Worm (Caenorhabditis elegans) whole organism, L1 larva: ENCODE results near the gene ZK697.14.
A peak's percentile ranks its signal among the peaks of the same experiment; 100 is the strongest.

Experiments
- C04F5.9 ChIP-seq: sonication (generic microtip); optimal IDR thresholded peaks from 2 replicates; lab custom pipeline; 2016; ENCODE audit warnings: missing genetic modification characterization, missing compliant biosample characterization
- C34B4.2 ChIP-seq: sonication (generic microtip); optimal IDR thresholded peaks from 2 replicates; lab custom pipeline; 2017; ENCODE audit warnings: mild to moderate bottlenecking, missing genetic modification characterization, missing compliant biosample characterization
- Y116A8C.19 ChIP-seq: sonication (generic microtip); optimal IDR thresholded peaks from 2 replicates; lab custom pipeline; 2016; ENCODE audit warnings: missing compliant biosample characterization, missing genetic modification characterization, borderline replicate concordance
- aha-1 ChIP-seq: fragments of 150-350 bp; optimal IDR thresholded peaks from 2 replicates; lab custom pipeline; 2014; ENCODE audit warnings: missing biosample characterization, missing genetic modification characterization
- aly-2 ChIP-seq: fragments of 150-350 bp; optimal IDR thresholded peaks from 2 replicates; lab custom pipeline; 2014; ENCODE audit warnings: missing biosample characterization, missing genetic modification characterization
- ama-1 ChIP-seq: fragments of 150-350 bp; optimal IDR thresholded peaks from 2 replicates; lab custom pipeline; 2014
- blmp-1 ChIP-seq: fragments of 150-350 bp; optimal IDR thresholded peaks from 2 replicates; lab custom pipeline; 2014; ENCODE audit warnings: missing biosample characterization, missing genetic modification characterization
- ceh-63 ChIP-seq: fragments of 200-800 bp; sonication (Bioruptor generic); optimal IDR thresholded peaks from 2 replicates; lab custom pipeline; 2018; ENCODE audit warnings: mild to moderate bottlenecking, missing genetic modification characterization, missing compliant biosample characterization
- ceh-8 ChIP-seq: fragments of 200-800 bp; sonication (Bioruptor generic); optimal IDR thresholded peaks from 2 replicates; lab custom pipeline; 2018; ENCODE audit warnings: mild to moderate bottlenecking, missing genetic modification characterization, moderate library complexity, missing compliant biosample characterization
- ceh-88 ChIP-seq: fragments of 200-800 bp; sonication (Bioruptor generic); IDR thresholded peaks from 2 replicates; pipeline ENCODE4 v1.3.6; 2022; ENCODE audit warnings: missing genetic modification characterization, missing compliant biosample characterization
- ces-1 ChIP-seq: fragments of 150-350 bp; optimal IDR thresholded peaks from 2 replicates; lab custom pipeline; 2014; ENCODE audit warnings: missing biosample characterization, missing genetic modification reagents, missing genetic modification characterization
- efl-1 ChIP-seq, 4 experiments: fragments of 150-350 bp; optimal IDR thresholded peaks in 3 of 4; peaks in 1 of 4; 1 replicate in 1 of 4; 2 replicates in 3 of 4; lab custom pipeline; 2014; ENCODE audit warnings: missing biosample characterization in 2 of 4, missing genetic modification characterization in 2 of 4, missing genetic modification reagents in 2 of 4
- egl-13 ChIP-seq: sonication (generic microtip); optimal IDR thresholded peaks from 2 replicates; lab custom pipeline; 2016; ENCODE audit warnings: missing genotype, missing genetic modification reagents, missing genetic modification characterization, missing compliant biosample characterization
- ets-5 ChIP-seq: fragments of 200-800 bp; sonication (Bioruptor generic); IDR thresholded peaks from 2 replicates; pipeline ENCODE4 v1.3.6; 2022; ENCODE audit warnings: missing genetic modification characterization, missing compliant biosample characterization
- fkh-4 ChIP-seq: sonication (generic microtip); optimal IDR thresholded peaks from 2 replicates; lab custom pipeline; 2016; ENCODE audit warnings: missing compliant biosample characterization, missing genetic modification characterization, borderline replicate concordance
- fos-1 ChIP-seq: fragments of 150-350 bp; optimal IDR thresholded peaks from 2 replicates; lab custom pipeline; 2014; ENCODE audit warnings: missing biosample characterization, missing genetic modification characterization
- jun-1 ChIP-seq: fragments of 150-350 bp; optimal IDR thresholded peaks from 2 replicates; lab custom pipeline; 2014; ENCODE audit warnings: missing biosample characterization, missing genetic modification reagents, missing genetic modification characterization
- lin-14 ChIP-seq: fragments of 200-800 bp; sonication (Bioruptor generic); optimal IDR thresholded peaks from 2 replicates; lab custom pipeline; 2018; ENCODE audit warnings: mild to moderate bottlenecking, missing genetic modification characterization, moderate library complexity, missing compliant biosample characterization
- lin-15B ChIP-seq: fragments of 150-350 bp; sonication (generic microtip); optimal IDR thresholded peaks from 3 replicates; lab custom pipeline; 2014; ENCODE audit warnings: missing biosample characterization, missing genetic modification characterization
- lin-35 ChIP-seq, 2 experiments: fragments of 150-350 bp; optimal IDR thresholded peaks; 2 replicates each; lab custom pipeline; 2014; ENCODE audit warnings: missing biosample characterization in 2 of 2, missing genetic modification characterization in 2 of 2, missing genetic modification reagents in 2 of 2
- lir-3 ChIP-seq: sonication (generic microtip); optimal IDR thresholded peaks from 2 replicates; lab custom pipeline; 2016; ENCODE audit warnings: mild to moderate bottlenecking, missing genetic modification characterization, moderate library complexity, missing compliant biosample characterization; ENCODE audit not compliant: poor library complexity
- mdl-1 ChIP-seq, 2 experiments: fragments of 150-350 bp; optimal IDR thresholded peaks; 2 replicates each; lab custom pipeline; 2014 to 2017; ENCODE audit warnings: missing biosample characterization in 2 of 2, missing genetic modification characterization in 2 of 2, inconsistent platforms in 1 of 2
- mef-2 ChIP-seq: fragments of 150-350 bp; optimal IDR thresholded peaks from 2 replicates; lab custom pipeline; 2014; ENCODE audit warnings: missing biosample characterization, missing genetic modification characterization
- mep-1 ChIP-seq: fragments of 150-350 bp; optimal IDR thresholded peaks from 2 replicates; lab custom pipeline; 2014; ENCODE audit warnings: missing biosample characterization, missing genetic modification characterization
- nhr-11 ChIP-seq: fragments of 150-350 bp; optimal IDR thresholded peaks from 2 replicates; lab custom pipeline; 2014; ENCODE audit warnings: missing biosample characterization, missing genetic modification characterization
- nhr-20 ChIP-seq: sonication (generic microtip); optimal IDR thresholded peaks from 2 replicates; lab custom pipeline; 2016; ENCODE audit warnings: mild to moderate bottlenecking, missing genetic modification characterization, missing compliant biosample characterization
- nhr-28 ChIP-seq: fragments of 150-350 bp; optimal IDR thresholded peaks from 2 replicates; lab custom pipeline; 2014; ENCODE audit warnings: missing biosample characterization, missing genetic modification characterization
- nhr-85 ChIP-seq: sonication (generic microtip); peaks from one replicate; lab custom pipeline; 2016; ENCODE audit warnings: missing genetic modification characterization, inconsistent platforms, missing compliant biosample characterization
- snpc-4 ChIP-seq: fragments of 150-350 bp; optimal IDR thresholded peaks from 2 replicates; lab custom pipeline; 2014; ENCODE audit warnings: missing biosample characterization, missing genetic modification characterization
- sup-37 ChIP-seq: fragments of 200-800 bp; sonication (Bioruptor generic); optimal IDR thresholded peaks from 2 replicates; lab custom pipeline; 2018; ENCODE audit warnings: mild to moderate bottlenecking, missing genetic modification characterization, missing compliant biosample characterization
- tbx-2 ChIP-seq: sonication (generic microtip); optimal IDR thresholded peaks from 2 replicates; lab custom pipeline; 2016; ENCODE audit warnings: missing genetic modification characterization, missing compliant biosample characterization
- tlp-1 ChIP-seq: fragments of 150-350 bp; optimal IDR thresholded peaks from 2 replicates; lab custom pipeline; 2014; ENCODE audit warnings: missing biosample characterization, missing genetic modification characterization
- unc-30 ChIP-seq: sonication (generic microtip); optimal IDR thresholded peaks from 2 replicates; lab custom pipeline; 2017; ENCODE audit warnings: missing biosample characterization, missing genetic modification characterization
- unc-98 ChIP-seq: fragments of 200-800 bp; sonication (Bioruptor generic); IDR thresholded peaks from 2 replicates; pipeline ENCODE4 v1.3.6; 2022; ENCODE audit warnings: missing genetic modification characterization, missing compliant biosample characterization
- vab-15 ChIP-seq: sonication (generic microtip); optimal IDR thresholded peaks from 2 replicates; lab custom pipeline; 2017; ENCODE audit warnings: missing genotype, mild to moderate bottlenecking, missing genetic modification characterization, missing compliant biosample characterization
- xbp-1 ChIP-seq: sonication (generic microtip); optimal IDR thresholded peaks from 2 replicates; lab custom pipeline; 2016; ENCODE audit warnings: missing genetic modification characterization, missing compliant biosample characterization
- ztf-11 ChIP-seq, 2 experiments: sonication (generic microtip); optimal IDR thresholded peaks; 2 replicates each; lab custom pipeline; 2016 to 2017; ENCODE audit warnings: missing genetic modification characterization in 2 of 2, missing biosample characterization in 1 of 2, missing compliant biosample characterization in 1 of 2

Gene ZK697.14

ce11 chrV:1794218-1794617 lies 38.7 kb upstream of the ZK697.14 start, which contains the start of gene F36H9.1:
Gene F36H9.1 (plus strand): TSS chrV:1794518.
- no peak for TF ChIP-seq nhr-28 (tag; lab: Kevin White, UChicago)

DNA sequence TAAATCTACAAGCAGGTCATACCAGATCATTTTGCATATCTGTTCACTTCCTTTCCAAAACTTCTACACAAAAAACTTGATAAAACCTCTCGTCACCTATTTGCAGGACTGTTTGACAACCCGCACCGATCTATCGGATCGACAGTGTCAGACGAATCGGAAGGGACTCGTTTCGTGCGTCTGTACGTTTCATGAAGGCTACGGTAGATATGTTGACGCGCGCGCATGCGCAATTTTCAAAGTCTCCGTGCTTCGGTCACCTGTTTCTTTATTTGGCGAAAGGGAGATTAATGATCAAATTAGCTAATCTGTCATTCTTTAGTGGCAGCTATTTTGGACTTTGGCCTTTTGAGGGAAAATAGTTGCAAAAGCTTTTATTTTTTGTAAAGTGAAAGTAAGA lies 34.0 kb upstream of the ZK697.14 start:
- TF ChIP-seq blmp-1 (tag; lab: Kevin White, UChicago) = peak; percentile 75
- peak in 1 of 2 experiments; percentile 10 for TF ChIP-seq mdl-1 (tag; optimal IDR thresholded peaks at IDR 0.05; lab: Kevin White, UChicago)
- TF ChIP-seq nhr-85 = peak; percentile 36
- TF ChIP-seq lin-35 (GFP tag; optimal IDR thresholded peaks at IDR 0.05; lab: Kevin White, UChicago) = no peak
- peak; percentile 14 for TF ChIP-seq jun-1 (tag; lab: Kevin White, UChicago)
- no peak for TF ChIP-seq lir-3

ce11 chrV:1788157-1788556 lies 32.7 kb upstream of the ZK697.14 start, which contains the start of gene F36H9.2:
Gene F36H9.2 (plus strand): TSS chrV:1788457.
- TF ChIP-seq egl-13 (tag; lab: Kevin White, UChicago) (no peak), mep-1 (tag; lab: Kevin White, UChicago) (no peak), ceh-63 (GFP tag; lab: Kevin White, UChicago) (no peak), C34B4.2 (tag; lab: Kevin White, UChicago) (no peak)

- no peak for TF ChIP-seq C34B4.2 (tag; lab: Kevin White, UChicago)
- no peak for TF ChIP-seq tbx-2 (tag; lab: Kevin White, UChicago)
- no peak for TF ChIP-seq C04F5.9
- TF ChIP-seq snpc-4 (tag; lab: Kevin White, UChicago) = no peak
- no peak for TF ChIP-seq efl-1 (optimal IDR thresholded peaks at IDR 0.05; lab: Kevin White, UChicago)
- no peak for TF ChIP-seq efl-1 (GFP tag; optimal IDR thresholded peaks at IDR 0.05 in 1 of 2; lab: Kevin White, UChicago)
- no peak for TF ChIP-seq unc-30 (tag; lab: Kevin White, UChicago)
- TF ChIP-seq ces-1 (GFP tag; lab: Kevin White, UChicago) = no peak
- no peak for TF ChIP-seq Y116A8C.19 (tag; lab: Kevin White, UChicago)
- no peak for TF ChIP-seq sup-37
- TF ChIP-seq lin-14 (GFP tag; lab: Kevin White, UChicago) = no peak
- TF ChIP-seq unc-98 = no peak
- no peak for TF ChIP-seq ztf-11 (tag; optimal IDR thresholded peaks at IDR 0.05; lab: Kevin White, UChicago)
- TF ChIP-seq tlp-1 (tag; lab: Kevin White, UChicago) = no peak
- no peak for TF ChIP-seq ama-1
- TF ChIP-seq lin-15B (tag; lab: Kevin White, UChicago) = no peak
- no peak for TF ChIP-seq aly-2 (tag; lab: Kevin White, UChicago)
- TF ChIP-seq mef-2 (tag; lab: Kevin White, UChicago) = no peak
- TF ChIP-seq aha-1 (tag; lab: Kevin White, UChicago) = no peak
These were observed 26.4 kb upstream of the ZK697.14 start, which contains the start of gene F36H9.5 for ce11 chrV:1781922-1782321. Gene F36H9.5 (minus strand): TSS chrV:1782022.

ce11 chrV:1779994-1780393 lies 24.5 kb upstream of the ZK697.14 start:
- TF ChIP-seq ceh-88 (GFP tag; lab: Robert Waterston, UW) = no peak
- TF ChIP-seq vab-15 (tag; lab: Kevin White, UChicago) = no peak
- TF ChIP-seq fos-1 (tag; lab: Kevin White, UChicago) = no peak
- no peak for TF ChIP-seq xbp-1 (tag; lab: Kevin White, UChicago)
- TF ChIP-seq ceh-8 = no peak
- TF ChIP-seq fkh-4 = no peak
- TF ChIP-seq ces-1 (GFP tag; lab: Kevin White, UChicago) = no peak
- no peak for TF ChIP-seq nhr-20 (tag; lab: Kevin White, UChicago)
- no peak for TF ChIP-seq ets-5 (GFP tag; lab: Robert Waterston, UW)
- TF ChIP-seq unc-30 (tag; lab: Kevin White, UChicago) = no peak
- TF ChIP-seq unc-98 = no peak
- TF ChIP-seq ztf-11 (tag; optimal IDR thresholded peaks at IDR 0.05; lab: Kevin White, UChicago) = no peak
- TF ChIP-seq nhr-11 = no peak
- no peak for TF ChIP-seq ceh-63 (GFP tag; lab: Kevin White, UChicago)
